Fruit fly (Drosophila melanogaster) whole organism, adult: Measurements from ENCODE around the gene eIF2beta.

Experiments
- CG11617 ChIP-seq: fragments of 200-800 bp; sonication (Bioruptor generic); optimal IDR thresholded peaks from 2 replicates; lab custom pipeline; 2017; ENCODE audit warnings: mild to moderate bottlenecking, missing biosample characterization, missing genetic modification reagents, missing genetic modification characterization
- CG12768 ChIP-seq: fragments of 200-800 bp; sonication (Bioruptor generic); optimal IDR thresholded peaks from 2 replicates; lab custom pipeline; 2017; ENCODE audit warnings: missing biosample characterization, missing genetic modification characterization, mild to moderate bottlenecking, moderate library complexity, missing genetic modification reagents
- CG14711 ChIP-seq: fragments of 200-800 bp; sonication (Bioruptor generic); optimal IDR thresholded peaks from 2 replicates; lab custom pipeline; 2018; ENCODE audit warnings: missing biosample characterization, mild to moderate bottlenecking, missing genetic modification characterization, moderate library complexity
- CG1620 ChIP-seq: fragments of 200-800 bp; sonication (Bioruptor generic); optimal IDR thresholded peaks from 2 replicates; lab custom pipeline; 2016; ENCODE audit warnings: missing biosample characterization, missing genetic modification characterization
- CG33017 ChIP-seq: fragments of 200-800 bp; sonication (Bioruptor generic); optimal IDR thresholded peaks from 2 replicates; lab custom pipeline; 2018; ENCODE audit warnings: missing biosample characterization, mild to moderate bottlenecking, missing genetic modification characterization, moderate library complexity
- CG5204 ChIP-seq: fragments of 200-800 bp; sonication (Bioruptor generic); optimal IDR thresholded peaks from 2 replicates; lab custom pipeline; 2016; ENCODE audit warnings: missing biosample characterization, missing genetic modification characterization
- CG7045 ChIP-seq: fragments of 200-800 bp; sonication (Bioruptor generic); optimal IDR thresholded peaks from 2 replicates; lab custom pipeline; 2017; ENCODE audit warnings: missing biosample characterization, mild to moderate bottlenecking, missing genetic modification characterization
- CG7101 ChIP-seq: fragments of 200-800 bp; sonication (Bioruptor generic); optimal IDR thresholded peaks from 2 replicates; lab custom pipeline; 2018; ENCODE audit warnings: missing biosample characterization, mild to moderate bottlenecking, missing genetic modification characterization, moderate library complexity
- Clk ChIP-seq: fragments of 200-800 bp; sonication (Bioruptor generic); optimal IDR thresholded peaks from 2 replicates; lab custom pipeline; 2017; ENCODE audit warnings: missing biosample characterization, missing genetic modification characterization
- Crg-1 ChIP-seq: fragments of 200-800 bp; sonication (Bioruptor generic); optimal IDR thresholded peaks from 2 replicates; lab custom pipeline; 2016; ENCODE audit warnings: missing biosample characterization, missing genetic modification characterization
- Hr96 ChIP-seq: fragments of 200-800 bp; sonication (Bioruptor generic); optimal IDR thresholded peaks from 2 replicates; lab custom pipeline; 2016; ENCODE audit warnings: missing biosample characterization, missing genetic modification characterization
- Mnt ChIP-seq: fragments of 200-800 bp; sonication (Bioruptor generic); optimal IDR thresholded peaks from 2 replicates; lab custom pipeline; 2016; ENCODE audit warnings: missing biosample characterization, mild to moderate bottlenecking, missing genetic modification characterization
- bab1 ChIP-seq: fragments of 200-800 bp; sonication (Bioruptor generic); optimal IDR thresholded peaks from 3 replicates; lab custom pipeline; 2019; ENCODE audit warnings: missing biosample characterization, mild to moderate bottlenecking, missing genetic modification characterization, moderate library complexity
- cic ChIP-seq: fragments of 200-800 bp; sonication (Bioruptor generic); optimal IDR thresholded peaks from 2 replicates; lab custom pipeline; 2017; ENCODE audit warnings: missing biosample characterization, mild to moderate bottlenecking, missing genetic modification characterization, moderate library complexity
- cnc ChIP-seq, 2 experiments: fragments of >200 bp; optimal IDR thresholded peaks; 2 replicates each; lab custom pipeline; 2017
- kay ChIP-seq: fragments of 200-800 bp; sonication (Bioruptor generic); peaks from one replicate; lab custom pipeline; 2016; ENCODE audit warnings: missing biosample characterization, missing genetic modification characterization, borderline replicate concordance
- ovo ChIP-seq: fragments of 200-800 bp; sonication (Bioruptor generic); optimal IDR thresholded peaks from 2 replicates; lab custom pipeline; 2016; ENCODE audit warnings: missing biosample characterization, missing genetic modification characterization
- pad ChIP-seq: fragments of 200-800 bp; sonication (Bioruptor generic); optimal IDR thresholded peaks from 3 replicates; lab custom pipeline; 2017; ENCODE audit warnings: missing biosample characterization, missing genetic modification characterization, mild to moderate bottlenecking, moderate library complexity, missing genetic modification reagents
- tj ChIP-seq: fragments of 200-800 bp; sonication (Bioruptor generic); optimal IDR thresholded peaks from 3 replicates; lab custom pipeline; 2017; ENCODE audit warnings: missing biosample characterization, mild to moderate bottlenecking, missing genetic modification characterization, moderate library complexity
- toe ChIP-seq: fragments of 200-800 bp; sonication (Bioruptor generic); optimal IDR thresholded peaks from 2 replicates; lab custom pipeline; 2016; ENCODE audit warnings: missing biosample characterization, missing genetic modification characterization

The eIF2beta gene

dm6 chr3L:12494273-12494672 is 32.3 kb downstream of the eIF2beta start:
- TF ChIP-seq Hr96 (GFP tag; lab: Kevin White, UChicago), result no peak
- no peak for TF ChIP-seq CG11617 (GFP tag; lab: Kevin White, UChicago)
- no peak for TF ChIP-seq Clk (GFP tag; lab: Kevin White, UChicago)
- no peak for TF ChIP-seq Mnt (GFP tag; lab: Kevin White, UChicago)
- no peak for TF ChIP-seq bab1 (GFP tag; lab: Kevin White, UChicago)

DNA sequence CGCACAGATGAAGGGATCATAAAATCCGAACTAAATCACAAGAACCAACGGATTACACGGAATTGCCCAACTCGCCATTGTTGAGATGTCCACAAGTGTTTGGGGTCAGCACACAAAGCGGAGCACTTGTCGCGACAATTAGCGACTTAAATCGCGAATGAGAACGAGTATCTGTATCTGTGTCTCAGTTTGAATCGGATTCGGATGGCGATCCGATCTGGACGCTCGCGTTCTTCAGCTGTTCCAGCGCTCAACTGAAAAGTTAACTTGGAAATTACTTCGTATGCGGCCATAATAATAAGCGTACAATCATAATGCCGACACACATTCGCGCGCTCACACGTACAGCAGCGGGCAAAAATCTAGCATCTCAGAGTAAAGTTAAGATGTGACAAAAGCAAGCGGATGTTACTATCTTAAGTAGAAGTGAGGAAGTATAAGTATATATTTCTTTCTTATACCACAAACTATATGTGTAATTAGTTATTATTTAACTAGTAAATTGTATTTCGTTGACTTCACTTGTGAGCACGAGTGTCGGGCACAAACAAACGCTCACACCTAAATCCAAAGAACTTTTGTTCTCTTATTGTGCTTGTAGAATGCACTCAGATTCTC is 36.0 kb downstream of the eIF2beta start, which contains the start of gene CG10660:
CG10660 (minus strand) TSS at position 259 of the 618 bp plus-strand sequence.
- TF ChIP-seq Mnt (GFP tag; lab: Kevin White, UChicago), result peak; percentile 68
- TF ChIP-seq CG7045 (GFP tag; lab: Kevin White, UChicago), result peak; percentile 88
- peak; percentile 56 for TF ChIP-seq Crg-1 (GFP tag; lab: Kevin White, UChicago)
- peak; percentile 95 for TF ChIP-seq kay (GFP tag; lab: Kevin White, UChicago)
- TF ChIP-seq Clk (GFP tag; lab: Kevin White, UChicago), result peak; percentile 74
- TF ChIP-seq Hr96 (GFP tag; lab: Kevin White, UChicago), result peak; percentile 64
- TF ChIP-seq bab1 (GFP tag; lab: Kevin White, UChicago), result peak; percentile 88
- TF ChIP-seq ovo (GFP tag; lab: Kevin White, UChicago), result no peak
- peak; percentile 96 for TF ChIP-seq CG33017
- TF ChIP-seq CG14711 (tag; lab: Kevin White, UChicago), result peak; percentile 89
- peak; percentile 47 for TF ChIP-seq cic (GFP tag; lab: Kevin White, UChicago)
- TF ChIP-seq tj (GFP tag; lab: Kevin White, UChicago), result peak; percentile 66
- no peak for TF ChIP-seq cnc (optimal IDR thresholded peaks at IDR 0.05; lab: Kevin White, UChicago)
- TF ChIP-seq CG1620 (GFP tag; lab: Kevin White, UChicago), result peak; percentile 54
- TF ChIP-seq CG5204 (GFP tag; lab: Kevin White, UChicago), result peak; percentile 89
- TF ChIP-seq pad (GFP tag; lab: Kevin White, UChicago), result peak; percentile 58
- TF ChIP-seq CG11617 (GFP tag; lab: Kevin White, UChicago), result peak; percentile 86
- peak; percentile 58 for TF ChIP-seq toe
- peak; percentile 90 for TF ChIP-seq CG12768 (GFP tag; lab: Kevin White, UChicago)
- TF ChIP-seq CG7101, result peak; percentile 94

dm6 chr3L:12489952-12490351 is 36.6 kb downstream of the eIF2beta start:
- no peak for TF ChIP-seq CG14711 (tag; lab: Kevin White, UChicago)
- TF ChIP-seq pad (GFP tag; lab: Kevin White, UChicago), result no peak
- no peak for TF ChIP-seq CG5204 (GFP tag; lab: Kevin White, UChicago)
- TF ChIP-seq ovo (GFP tag; lab: Kevin White, UChicago), result no peak
- TF ChIP-seq kay (GFP tag; lab: Kevin White, UChicago), result no peak
- no peak for TF ChIP-seq CG33017
- no peak for TF ChIP-seq CG7045 (GFP tag; lab: Kevin White, UChicago)
- TF ChIP-seq bab1 (GFP tag; lab: Kevin White, UChicago), result no peak
- no peak for TF ChIP-seq Hr96 (GFP tag; lab: Kevin White, UChicago)
- TF ChIP-seq CG12768 (GFP tag; lab: Kevin White, UChicago), result no peak
- TF ChIP-seq toe, result no peak
- no peak for TF ChIP-seq CG1620 (GFP tag; lab: Kevin White, UChicago)
- no peak for TF ChIP-seq CG11617 (GFP tag; lab: Kevin White, UChicago)
- no peak for TF ChIP-seq cic (GFP tag; lab: Kevin White, UChicago)
- TF ChIP-seq CG7101, result no peak
- no peak for TF ChIP-seq tj (GFP tag; lab: Kevin White, UChicago)
- no peak for TF ChIP-seq Clk (GFP tag; lab: Kevin White, UChicago)

DNA sequence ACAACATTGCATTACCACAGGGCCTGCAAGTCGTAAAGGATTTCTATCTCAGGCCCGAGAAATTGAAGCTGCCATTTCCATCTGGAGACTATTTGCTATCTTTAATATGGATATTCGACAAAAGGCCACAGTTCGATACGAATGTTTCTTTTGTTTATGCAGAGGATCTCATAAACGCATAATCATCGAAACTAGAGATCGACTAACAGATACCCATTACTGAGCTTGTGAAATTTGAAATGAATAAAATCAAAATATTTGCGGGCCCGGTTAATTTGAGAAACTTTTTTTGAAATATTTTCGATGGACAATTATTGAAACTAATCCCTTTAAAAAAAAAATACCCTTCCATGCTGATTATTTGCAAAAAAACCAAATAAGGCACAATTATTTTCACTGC is 40.4 kb downstream of the eIF2beta start:
- TF ChIP-seq toe (no peak), cnc (optimal IDR thresholded peaks at IDR 0.05; lab: Kevin White, UChicago) (no peak), CG7045 (GFP tag; lab: Kevin White, UChicago) (no peak), Hr96 (GFP tag; lab: Kevin White, UChicago) (no peak), pad (GFP tag; lab: Kevin White, UChicago) (no peak), kay (GFP tag; lab: Kevin White, UChicago) (no peak), CG5204 (GFP tag; lab: Kevin White, UChicago) (no peak), bab1 (GFP tag; lab: Kevin White, UChicago) (no peak), ovo (GFP tag; lab: Kevin White, UChicago) (no peak), Clk (GFP tag; lab: Kevin White, UChicago) (no peak), tj (GFP tag; lab: Kevin White, UChicago) (no peak), cic (GFP tag; lab: Kevin White, UChicago) (no peak), CG12768 (GFP tag; lab: Kevin White, UChicago) (no peak), Mnt (GFP tag; lab: Kevin White, UChicago) (no peak), CG14711 (tag; lab: Kevin White, UChicago) (no peak), CG1620 (GFP tag; lab: Kevin White, UChicago) (no peak), Crg-1 (GFP tag; lab: Kevin White, UChicago) (no peak), CG33017 (no peak), CG7101 (no peak), CG11617 (GFP tag; lab: Kevin White, UChicago) (no peak)

DNA sequence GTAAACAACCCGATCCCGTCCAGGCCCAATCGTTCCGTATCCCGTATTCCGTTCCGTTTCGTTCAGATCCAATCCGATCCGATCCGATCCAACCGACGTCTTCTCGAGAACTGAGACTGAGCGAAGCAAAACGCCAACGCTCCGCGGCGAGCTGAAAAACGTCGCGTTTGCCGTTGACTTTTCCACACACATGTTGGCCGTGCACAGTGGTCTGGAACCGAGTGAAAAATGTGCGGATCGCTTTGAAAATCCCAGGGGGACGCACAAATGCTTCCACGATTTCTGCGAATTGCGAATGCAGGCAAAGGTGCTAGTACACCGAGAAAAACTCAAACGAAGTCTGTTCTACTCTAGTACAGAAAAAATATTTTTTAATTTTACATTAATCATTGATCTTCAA is 41.6 kb downstream of the eIF2beta start, which contains the start of gene CG10663:
CG10663 (minus strand) TSS at position 88 of the 400 bp plus-strand sequence.
- TF ChIP-seq cnc (optimal IDR thresholded peaks at IDR 0.05; lab: Kevin White, UChicago) (no peak), cic (GFP tag; lab: Kevin White, UChicago) (no peak), Mnt (GFP tag; lab: Kevin White, UChicago) (no peak), CG12768 (GFP tag; lab: Kevin White, UChicago) (no peak), CG7045 (GFP tag; lab: Kevin White, UChicago) (no peak), CG5204 (GFP tag; lab: Kevin White, UChicago) (no peak), kay (GFP tag; lab: Kevin White, UChicago) (no peak), toe (no peak), ovo (GFP tag; lab: Kevin White, UChicago) (no peak), CG33017 (no peak), Crg-1 (GFP tag; lab: Kevin White, UChicago) (no peak), pad (GFP tag; lab: Kevin White, UChicago) (no peak), CG11617 (GFP tag; lab: Kevin White, UChicago) (no peak), tj (GFP tag; lab: Kevin White, UChicago) (no peak), bab1 (GFP tag; lab: Kevin White, UChicago) (no peak)
